Worm (Caenorhabditis elegans): ENCODE measurements around the gene cyn-7.

ce11 chrV:15216705-15217104 lies 29.5 kb upstream of the cyn-7 start, which contains the start of gene sri-25:
- TF ChIP-seq egl-27 (tag; optimal IDR thresholded peaks at IDR 0.05) (no peak), unc-86 (tag; optimal IDR thresholded peaks at IDR 0.05) (no peak), ceh-82 (tag; optimal IDR thresholded peaks at IDR 0.05) (no peak), ces-1 (GFP tag; optimal IDR thresholded peaks at IDR 0.05) (no peak), mep-1 (tag; optimal IDR thresholded peaks at IDR 0.05) (no peak), dsc-1 (tag; optimal IDR thresholded peaks at IDR 0.05) (no peak), egl-13 (tag; optimal IDR thresholded peaks at IDR 0.05) (no peak), unc-130 (tag; optimal IDR thresholded peaks at IDR 0.05) (no peak), mdl-1 (tag; optimal IDR thresholded peaks at IDR 0.05) (no peak), fos-1 (tag; optimal IDR thresholded peaks at IDR 0.05) (no peak), zag-1 (tag; optimal IDR thresholded peaks at IDR 0.05) (no peak), xbp-1 (tag; optimal IDR thresholded peaks at IDR 0.05) (no peak), skn-1 (tag; optimal IDR thresholded peaks at IDR 0.05) (no peak)
